Worm (Caenorhabditis elegans) whole organism, young adult: ENCODE results near the gene str-64.

Experiments
- B0336.3 ChIP-seq: fragments of 200-800 bp; sonication (Bioruptor generic); IDR thresholded peaks from 2 replicates; pipeline ENCODE4 v1.3.6; 2022; ENCODE audit warnings: missing genetic modification characterization, missing compliant biosample characterization
- C06A6.2 ChIP-seq: fragments of 200-800 bp; sonication (Bioruptor generic); conservative IDR thresholded peaks from 2 replicates; pipeline ENCODE4 v1.3.6; 2022; ENCODE audit warnings: missing genetic modification characterization, missing compliant biosample characterization
- C17E4.6 ChIP-seq: fragments of 200-800 bp; sonication (Bioruptor generic); IDR thresholded peaks from 2 replicates; pipeline ENCODE4 v1.3.6; 2022; ENCODE audit warnings: missing genetic modification reagents, missing genetic modification characterization, missing compliant biosample characterization
- F22D6.2 ChIP-seq: sonication (generic microtip); optimal IDR thresholded peaks from 2 replicates; lab custom pipeline; 2016; ENCODE audit warnings: mild to moderate bottlenecking, missing genetic modification characterization, missing compliant biosample characterization
- F55B11.4 ChIP-seq: sonication (generic microtip); optimal IDR thresholded peaks from 2 replicates; lab custom pipeline; 2016; ENCODE audit warnings: missing compliant biosample characterization, missing genetic modification characterization, borderline replicate concordance; ENCODE audit not compliant: insufficient read depth
- F57C9.4 ChIP-seq: sonication (generic microtip); optimal IDR thresholded peaks from 2 replicates; lab custom pipeline; 2017; ENCODE audit warnings: mild to moderate bottlenecking, missing genetic modification characterization, missing compliant biosample characterization
- K11D2.4 ChIP-seq: fragments of 200-800 bp; sonication (Bioruptor generic); IDR thresholded peaks from 2 replicates; pipeline ENCODE4 v1.3.6; 2022; ENCODE audit warnings: missing genetic modification reagents, missing genetic modification characterization, missing compliant biosample characterization
- Y79H2A.3 ChIP-seq: fragments of 200-800 bp; sonication (Bioruptor generic); conservative IDR thresholded peaks from 2 replicates; pipeline ENCODE4 v1.3.6; 2022; ENCODE audit warnings: missing genetic modification reagents, missing genetic modification characterization, missing compliant biosample characterization
- aptf-2 ChIP-seq: fragments of 200-800 bp; sonication (Bioruptor generic); conservative IDR thresholded peaks from 2 replicates; pipeline ENCODE4 v1.3.6; 2022; ENCODE audit warnings: missing genetic modification reagents, missing genetic modification characterization, missing compliant biosample characterization
- attf-3 ChIP-seq: fragments of 200-800 bp; sonication (Bioruptor generic); conservative IDR thresholded peaks from 2 replicates; pipeline ENCODE4 v1.3.6; 2022; ENCODE audit warnings: missing genetic modification reagents, missing genetic modification characterization, missing compliant biosample characterization
- attf-6 ChIP-seq: fragments of 200-800 bp; sonication (Bioruptor generic); IDR thresholded peaks from 2 replicates; pipeline ENCODE4 v1.3.6; 2022; ENCODE audit warnings: missing genetic modification reagents, missing genetic modification characterization, missing compliant biosample characterization
- dpff-1 ChIP-seq: sonication (generic microtip); optimal IDR thresholded peaks from 2 replicates; lab custom pipeline; 2017; ENCODE audit warnings: mild to moderate bottlenecking, missing genetic modification characterization, missing compliant biosample characterization
- dpl-1 ChIP-seq: fragments of 150-350 bp; optimal IDR thresholded peaks from 2 replicates; lab custom pipeline; 2014; ENCODE audit warnings: missing biosample characterization, missing genetic modification reagents, missing genetic modification characterization
- egl-18 ChIP-seq: fragments of 200-800 bp; sonication (Bioruptor generic); IDR thresholded peaks from 2 replicates; pipeline ENCODE4 v1.3.6; 2022; ENCODE audit warnings: missing genetic modification reagents, missing genetic modification characterization, missing compliant biosample characterization
- egl-44 ChIP-seq: fragments of 200-800 bp; sonication (Bioruptor generic); IDR thresholded peaks from 2 replicates; pipeline ENCODE4 v1.3.6; 2022; ENCODE audit warnings: missing genetic modification reagents, missing genetic modification characterization, missing compliant biosample characterization
- him-1 ChIP-seq: sonication (generic microtip); optimal IDR thresholded peaks from 2 replicates; lab custom pipeline; 2016; ENCODE audit warnings: missing genotype, missing genetic modification reagents, missing genetic modification characterization, missing compliant biosample characterization
- hlh-12 ChIP-seq: sonication (generic microtip); optimal IDR thresholded peaks from 2 replicates; lab custom pipeline; 2016; ENCODE audit warnings: missing genetic modification characterization, missing compliant biosample characterization
- hlh-26 ChIP-seq: fragments of 200-800 bp; sonication (Bioruptor generic); conservative IDR thresholded peaks from 2 replicates; pipeline ENCODE4 v1.3.6; 2022; ENCODE audit warnings: missing genetic modification reagents, missing genetic modification characterization, missing compliant biosample characterization
- hsf-1 ChIP-seq: fragments of 200-800 bp; sonication (Bioruptor generic); IDR thresholded peaks from 2 replicates; pipeline ENCODE4 v1.3.6; 2022; ENCODE audit warnings: missing genetic modification reagents, missing genetic modification characterization, missing compliant biosample characterization
- let-526 ChIP-seq: fragments of 200-800 bp; sonication (Bioruptor generic); IDR thresholded peaks from 2 replicates; pipeline ENCODE4 v1.3.6; 2022; ENCODE audit warnings: missing genetic modification reagents, missing genetic modification characterization, missing compliant biosample characterization
- lir-1 ChIP-seq: fragments of 200-800 bp; sonication (Bioruptor generic); conservative IDR thresholded peaks from 2 replicates; pipeline ENCODE4 v1.3.6; 2022; ENCODE audit warnings: missing genetic modification reagents, missing genetic modification characterization, missing compliant biosample characterization
- lsy-27 ChIP-seq: sonication (generic microtip); optimal IDR thresholded peaks from 2 replicates; lab custom pipeline; 2017; ENCODE audit warnings: missing genetic modification characterization, mild to moderate bottlenecking, missing compliant biosample characterization, antibody characterized with exemption, missing genotype, borderline replicate concordance; ENCODE audit not compliant: insufficient read depth
- mel-28 ChIP-seq: sonication (generic microtip); optimal IDR thresholded peaks from 2 replicates; lab custom pipeline; 2016; ENCODE audit warnings: borderline replicate concordance, mild to moderate bottlenecking, missing genetic modification characterization, missing compliant biosample characterization
- nfya-2 ChIP-seq: fragments of 200-800 bp; sonication (Bioruptor generic); IDR thresholded peaks from 2 replicates; pipeline ENCODE4 v1.3.6; 2022; ENCODE audit warnings: missing genetic modification reagents, missing genetic modification characterization, missing compliant biosample characterization
- nhr-120 ChIP-seq: fragments of 200-800 bp; sonication (Bioruptor generic); IDR thresholded peaks from 2 replicates; pipeline ENCODE4 v1.3.6; 2022; ENCODE audit warnings: missing genetic modification characterization, missing compliant biosample characterization
- nhr-179 ChIP-seq: sonication (generic microtip); optimal IDR thresholded peaks from 2 replicates; lab custom pipeline; 2016; ENCODE audit warnings: mild to moderate bottlenecking, missing genetic modification characterization, missing compliant biosample characterization
- nhr-80 ChIP-seq: sonication (generic microtip); optimal IDR thresholded peaks from 2 replicates; lab custom pipeline; 2016; ENCODE audit warnings: missing genetic modification characterization, missing compliant biosample characterization
- pbrm-1 ChIP-seq: fragments of 200-800 bp; sonication (Bioruptor generic); IDR thresholded peaks from 2 replicates; pipeline ENCODE4 v1.3.6; 2022; ENCODE audit warnings: missing genetic modification reagents, missing genetic modification characterization, missing compliant biosample characterization
- repo-1 ChIP-seq: sonication (generic microtip); optimal IDR thresholded peaks from 2 replicates; lab custom pipeline; 2017; ENCODE audit warnings: mild to moderate bottlenecking, missing genetic modification characterization, missing compliant biosample characterization
- rpc-1 ChIP-seq, 2 experiments: fragments of 150-350 bp in 1 of 2; sonication (generic microtip) in 1 of 2; optimal IDR thresholded peaks; 2 replicates each; lab custom pipeline; 2014 to 2018; ENCODE audit warnings: missing biosample characterization in 1 of 2, missing genetic modification characterization in 1 of 2, missing genetic modification reagents in 1 of 2, missing genotype in 1 of 2
- sdz-38 ChIP-seq: sonication (generic microtip); optimal IDR thresholded peaks from 2 replicates; lab custom pipeline; 2016; ENCODE audit warnings: missing genotype, missing genetic modification characterization, missing compliant biosample characterization
- sptf-2 ChIP-seq: fragments of 200-800 bp; sonication (Bioruptor generic); optimal IDR thresholded peaks from 2 replicates; lab custom pipeline; 2018; ENCODE audit warnings: mild to moderate bottlenecking, missing genetic modification characterization, missing compliant biosample characterization
- tbx-9 ChIP-seq: sonication (generic microtip); optimal IDR thresholded peaks from 2 replicates; lab custom pipeline; 2016; ENCODE audit warnings: borderline replicate concordance, missing genetic modification characterization, inconsistent platforms, missing compliant biosample characterization
- zfh-2 ChIP-seq: fragments of 200-800 bp; sonication (Bioruptor generic); conservative IDR thresholded peaks from 2 replicates; pipeline ENCODE4 v1.3.6; 2022; ENCODE audit warnings: missing genetic modification reagents, missing genetic modification characterization, missing compliant biosample characterization
- zim-3 ChIP-seq: sonication (generic microtip); optimal IDR thresholded peaks from 2 replicates; lab custom pipeline; 2017; ENCODE audit warnings: mild to moderate bottlenecking, missing genetic modification characterization, moderate library complexity, missing compliant biosample characterization
- ztf-22 ChIP-seq: fragments of 200-800 bp; sonication (Bioruptor generic); optimal IDR thresholded peaks from 2 replicates; lab custom pipeline; 2018; ENCODE audit warnings: mild to moderate bottlenecking, missing genetic modification characterization, moderate library complexity, missing compliant biosample characterization
- ztf-28 ChIP-seq: fragments of 200-800 bp; sonication (Bioruptor generic); IDR thresholded peaks from 2 replicates; pipeline ENCODE4 v1.3.6; 2022; ENCODE audit warnings: missing genetic modification reagents, missing genetic modification characterization, missing compliant biosample characterization

The str-64 gene

ce11 chrV:3242984-3243383 lies 40.1 kb upstream of the str-64 start, which contains the start of gene gst-23:
TSS of gene gst-23 (plus strand) at chrV:3243284.
- TF ChIP-seq him-1 (tag; lab: Kevin White, UChicago) (no peak), sptf-2 (GFP tag; lab: Kevin White, UChicago) (no peak), F22D6.2 (tag; lab: Kevin White, UChicago) (no peak), egl-18 (GFP tag; lab: Robert Waterston, UW) (no peak), zim-3 (no peak), F57C9.4 (no peak), zfh-2 (GFP tag; lab: Robert Waterston, UW) (no peak), C17E4.6 (GFP tag; lab: Robert Waterston, UW) (no peak), K11D2.4 (GFP tag; lab: Robert Waterston, UW) (no peak), attf-6 (no peak), egl-44 (GFP tag; lab: Robert Waterston, UW) (no peak), sdz-38 (tag; lab: Kevin White, UChicago) (no peak), C06A6.2 (GFP tag; lab: Robert Waterston, UW) (no peak), hlh-26 (GFP tag; lab: Robert Waterston, UW) (no peak), nhr-179 (tag; lab: Kevin White, UChicago) (no peak)

ce11 chrV:3244703-3245102 lies 38.4 kb upstream of the str-64 start, which contains the start of gene srj-7:
TSS of gene srj-7 (plus strand) at chrV:3245003.
- no peak for TF ChIP-seq let-526 (GFP tag; lab: Robert Waterston, UW)
- TF ChIP-seq lsy-27 (tag; lab: Kevin White, UChicago), result no peak
- TF ChIP-seq hsf-1 (GFP tag; lab: Robert Waterston, UW), result no peak
- TF ChIP-seq F55B11.4 (tag; lab: Kevin White, UChicago), result no peak
- no peak for TF ChIP-seq sdz-38 (tag; lab: Kevin White, UChicago)
- TF ChIP-seq lir-1 (GFP tag; lab: Robert Waterston, UW), result no peak
- no peak for TF ChIP-seq hlh-12
- TF ChIP-seq, all 124 proteins: peak for 0

ce11 chrV:3247515-3247914 lies 35.5 kb upstream of the str-64 start, which contains the start of gene srj-8:
TSS of gene srj-8 (plus strand) at chrV:3247815.
- TF ChIP-seq pbrm-1 (no peak), B0336.3 (GFP tag; lab: Robert Waterston, UW) (no peak), nfya-2 (GFP tag; lab: Robert Waterston, UW) (no peak), lir-1 (GFP tag; lab: Robert Waterston, UW) (no peak), nhr-120 (no peak), rpc-1 (optimal IDR thresholded peaks at IDR 0.05; lab: Kevin White, UChicago) (no peak), rpc-1 (tag; optimal IDR thresholded peaks at IDR 0.05; lab: Kevin White, UChicago) (no peak), ztf-28 (no peak), tbx-9 (no peak), dpl-1 (no peak)

ce11 chrV:3250153-3250552 lies 32.9 kb upstream of the str-64 start, which contains the start of gene T28A11.13:
TSS of gene T28A11.13 (minus strand) at chrV:3250253.
- TF ChIP-seq aptf-2 (GFP tag; lab: Robert Waterston, UW) (no peak), ztf-22 (GFP tag; lab: Kevin White, UChicago) (no peak), dpff-1 (tag; lab: Kevin White, UChicago) (no peak), mel-28 (no peak), F57C9.4 (no peak), Y79H2A.3 (GFP tag; lab: Robert Waterston, UW) (no peak), nhr-80 (tag; lab: Kevin White, UChicago) (no peak), attf-6 (no peak), repo-1 (no peak), attf-3 (GFP tag; lab: Robert Waterston, UW) (no peak)
